Fruit fly (Drosophila melanogaster): Measurements from ENCODE around the gene Dab.

The Dab gene

DNA sequence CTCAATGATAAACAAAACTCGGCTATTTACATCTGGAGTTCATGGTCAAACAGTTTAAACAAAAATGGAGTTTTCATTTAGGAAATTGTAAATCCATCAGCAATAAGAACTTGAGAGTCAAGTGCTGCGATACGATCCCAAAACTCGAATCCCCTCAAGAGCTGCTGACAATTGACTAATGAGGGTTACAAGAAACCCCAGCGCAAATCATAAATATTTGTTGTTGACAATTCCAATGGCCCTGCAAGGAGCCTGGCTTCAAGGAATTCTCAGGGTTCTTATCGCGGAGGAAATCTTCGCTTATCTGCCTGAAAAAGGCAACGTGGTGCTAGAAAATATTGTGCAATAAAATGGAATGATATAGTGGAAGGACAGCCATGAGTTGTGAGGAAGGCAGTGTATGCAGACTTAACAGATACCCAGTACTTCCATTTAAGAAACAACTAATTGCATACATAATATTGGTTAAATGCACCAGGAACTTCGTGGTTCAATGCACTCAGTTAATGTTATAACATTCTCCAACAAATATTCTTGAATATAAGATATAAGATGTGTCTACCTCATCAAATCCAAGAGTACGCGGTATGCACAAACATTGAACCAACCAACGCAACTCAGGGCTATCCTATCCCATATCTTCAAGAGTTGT lies 56.2 kb downstream of the Dab start:
- TF ChIP-seq Hnf4 (GFP tag; optimal IDR thresholded peaks at IDR 0.05) (no peak), CrebA (GFP tag; optimal IDR thresholded peaks at IDR 0.05; ENCODE audit: borderline replicate concordance) (no peak), Hr83 (GFP tag; optimal IDR thresholded peaks at IDR 0.05; ENCODE audit: poor library complexity, severe bottlenecking) (no peak)

DNA sequence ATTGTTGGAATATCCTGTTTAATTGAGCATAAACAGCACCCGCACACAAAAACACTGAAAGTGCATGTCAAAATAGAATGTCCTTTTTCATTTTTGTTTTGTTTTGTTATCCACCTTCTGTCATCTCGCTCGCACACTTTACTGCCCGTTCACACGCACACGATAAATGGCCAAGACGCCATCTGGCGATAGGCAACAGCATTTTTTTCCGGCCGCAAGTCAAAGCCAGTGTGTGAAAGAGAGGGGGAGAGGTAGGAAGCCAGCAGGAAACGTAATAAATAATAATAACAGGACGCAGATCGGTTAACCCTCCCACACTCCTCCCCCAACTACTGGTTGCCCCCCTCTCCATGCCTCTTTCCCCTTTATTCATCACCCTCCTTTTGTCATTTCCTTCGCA lies 57.9 kb downstream of the Dab start:
- TF ChIP-seq psq (GFP tag; optimal IDR thresholded peaks at IDR 0.05) = peak; percentile 92
- peak; percentile 6 for TF ChIP-seq CG9705 (GFP tag; optimal IDR thresholded peaks at IDR 0.05)
- TF ChIP-seq brk (GFP tag; optimal IDR thresholded peaks at IDR 0.05) = no peak

DNA sequence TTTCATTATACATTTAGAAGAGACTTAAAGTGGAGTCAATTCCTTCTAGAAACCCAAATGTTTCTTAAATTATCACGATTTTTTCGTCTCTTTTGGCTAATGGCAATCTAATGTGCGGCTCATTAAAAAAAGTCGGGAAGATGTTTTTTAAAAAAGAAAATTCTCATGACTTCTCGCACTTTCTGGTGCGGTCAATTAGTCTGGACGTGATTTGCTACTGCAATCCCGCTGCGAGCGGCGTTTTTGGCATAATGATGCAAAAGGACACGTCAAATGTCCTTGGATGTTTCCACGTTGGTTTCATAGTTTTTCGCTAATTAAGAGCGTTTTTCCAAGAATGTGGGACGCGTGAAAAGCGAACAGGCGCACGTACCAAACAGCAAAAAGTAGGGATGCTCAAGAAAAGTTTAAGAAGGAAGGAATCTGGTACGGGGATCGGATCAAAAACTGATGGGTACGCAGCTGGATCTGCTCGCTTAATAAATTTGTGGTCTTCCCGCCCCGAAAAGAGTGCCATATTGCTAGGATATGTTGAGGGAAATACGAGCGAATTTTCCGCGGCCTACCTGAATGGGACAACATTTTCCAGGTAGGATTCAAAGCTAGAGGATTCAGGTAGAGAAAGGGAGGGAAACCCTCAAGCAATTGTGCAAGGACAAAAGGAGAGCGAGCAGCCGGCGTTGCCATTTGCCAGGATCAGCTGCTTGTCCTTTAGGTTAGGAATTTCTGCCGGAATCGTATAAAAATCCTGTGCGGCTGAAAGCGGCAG lies 61.0 kb downstream of the Dab start:
- TF ChIP-seq Hr83 (GFP tag; optimal IDR thresholded peaks at IDR 0.05; ENCODE audit: poor library complexity, severe bottlenecking) = no peak
- TF ChIP-seq br (GFP tag; optimal IDR thresholded peaks at IDR 0.05) = no peak
- TF ChIP-seq foxo (GFP tag; optimal IDR thresholded peaks at IDR 0.05) = no peak
- no peak for TF ChIP-seq Hr78 (GFP tag; optimal IDR thresholded peaks at IDR 0.05)
- no peak for TF ChIP-seq h (GFP tag; optimal IDR thresholded peaks at IDR 0.05)
- TF ChIP-seq dl (GFP tag; optimal IDR thresholded peaks at IDR 0.05; ENCODE audit: insufficient read depth in 1 of 2, partially characterized antibody in 2 of 2) = no peak
- TF ChIP-seq Myc (optimal IDR thresholded peaks at IDR 0.05) = no peak
- TF ChIP-seq usp (GFP tag; optimal IDR thresholded peaks at IDR 0.05) = no peak
- TF ChIP-seq Abd-B (GFP tag; optimal IDR thresholded peaks at IDR 0.05) = no peak
- no peak for TF ChIP-seq HLH106 (tag; optimal IDR thresholded peaks at IDR 0.05)
- TF ChIP-seq Mio (GFP tag; optimal IDR thresholded peaks at IDR 0.05) = no peak
- TF ChIP-seq jim (GFP tag; optimal IDR thresholded peaks at IDR 0.05) = no peak
- no peak for TF ChIP-seq OdsH (GFP tag; optimal IDR thresholded peaks at IDR 0.05)
- no peak for TF ChIP-seq woc (GFP tag; optimal IDR thresholded peaks at IDR 0.05)
- TF ChIP-seq sage (GFP tag; optimal IDR thresholded peaks at IDR 0.05) = no peak
- TF ChIP-seq CrebA (GFP tag; optimal IDR thresholded peaks at IDR 0.05; ENCODE audit: borderline replicate concordance) = no peak
